Worm (Caenorhabditis elegans) whole organism, L4/young adult: ENCODE data around the gene sri-38.
"Not testable (repeated sequence)": the region's sequence is repeated elsewhere in the genome, so short reads cannot be mapped to it uniquely, and the experiment has no call there.

Experiments
- W03F9.2 ChIP-seq: fragments of 150-350 bp; optimal IDR thresholded peaks from 2 replicates; lab custom pipeline; 2014; ENCODE audit warnings: missing biosample characterization, missing genetic modification characterization
- dao-5 ChIP-seq: sonication (generic microtip); optimal IDR thresholded peaks from 2 replicates; lab custom pipeline; 2016; ENCODE audit warnings: missing genotype, missing genetic modification characterization, moderate library complexity, missing compliant biosample characterization
- him-1 ChIP-seq: sonication (generic microtip); optimal IDR thresholded peaks from 2 replicates; lab custom pipeline; 2016; ENCODE audit warnings: missing genotype, missing genetic modification reagents, missing genetic modification characterization, missing compliant biosample characterization

Gene sri-38

ce11 chrII:2610202-2610912 is at the start of gene sri-38:
Gene sri-38 (plus strand): TSS chrII:2610862.
- TF ChIP-seq dao-5 (tag; lab: Kevin White, UChicago) (no peak), W03F9.2 (tag; lab: Kevin White, UChicago) (no peak), him-1 (tag; lab: Kevin White, UChicago) (no peak)

- TF ChIP-seq W03F9.2 (tag; lab: Kevin White, UChicago) (no peak), dao-5 (tag; lab: Kevin White, UChicago) (no peak), him-1 (tag; lab: Kevin White, UChicago) (no peak)
Observed at ce11 chrII:2563973-2564372, 46.7 kb upstream of the sri-38 start, which contains the start of gene nep-18. Gene nep-18 (minus strand): TSS chrII:2564073.

ce11 chrII:2564899-2565298 is 45.8 kb upstream of the sri-38 start, which contains the start of gene usp-39:
Gene usp-39 (plus strand): TSS chrII:2565275.
- TF ChIP-seq him-1 (tag; lab: Kevin White, UChicago) (peak; percentile 52), W03F9.2 (tag; lab: Kevin White, UChicago) (peak; percentile 86), dao-5 (tag; lab: Kevin White, UChicago) (no peak)

ce11 chrII:2578216-2578615 is 32.4 kb upstream of the sri-38 start:
- TF ChIP-seq dao-5 (tag; lab: Kevin White, UChicago): no peak

- TF ChIP-seq W03F9.2 (tag; lab: Kevin White, UChicago) (no peak), dao-5 (tag; lab: Kevin White, UChicago) (no peak), him-1 (tag; lab: Kevin White, UChicago) (no peak)
Observed at ce11 chrII:2583044-2583443, 27.6 kb upstream of the sri-38 start, which contains the start of gene sri-74. Gene sri-74 (minus strand): TSS chrII:2583144.

- TF ChIP-seq him-1 (tag; lab: Kevin White, UChicago) (no peak), dao-5 (tag; lab: Kevin White, UChicago) (no peak), W03F9.2 (tag; lab: Kevin White, UChicago) (no peak)
Observed at ce11 chrII:2585493-2585892, 25.2 kb upstream of the sri-38 start, which contains the start of gene sri-36. Gene sri-36 (minus strand): TSS chrII:2585593.

ce11 chrII:2586861-2587554 is 23.7 kb upstream of the sri-38 start, which contains the start of the genes F33H12.7 and sri-39:
Gene F33H12.7 (minus strand): TSS chrII:2586911.
Gene sri-39 (plus strand): TSS chrII:2587504.
- no peak for TF ChIP-seq him-1 (tag; lab: Kevin White, UChicago)
- TF ChIP-seq dao-5 (tag; lab: Kevin White, UChicago): no peak
- TF ChIP-seq W03F9.2 (tag; lab: Kevin White, UChicago): no peak

ce11 chrII:2600176-2600575 is 10.5 kb upstream of the sri-38 start, which contains the start of gene F33H12.1:
Gene F33H12.1 (plus strand): TSS chrII:2600476.
- not testable (repeated sequence) for TF ChIP-seq W03F9.2, dao-5, him-1 (tag; lab: Kevin White, UChicago)

- TF ChIP-seq him-1 (tag; lab: Kevin White, UChicago): no peak
- TF ChIP-seq dao-5 (tag; lab: Kevin White, UChicago): no peak
Observed at ce11 chrII:2600931-2601330, 9.7 kb upstream of the sri-38 start.

ce11 chrII:2605319-2605718 is 5.3 kb upstream of the sri-38 start, which contains the start of gene sri-77:
Gene sri-77 (minus strand): TSS chrII:2605419.
- no peak for TF ChIP-seq W03F9.2 (tag; lab: Kevin White, UChicago)
- TF ChIP-seq dao-5 (tag; lab: Kevin White, UChicago): no peak
- no peak for TF ChIP-seq him-1 (tag; lab: Kevin White, UChicago)

ce11 chrII:2611009-2611408 is 347 bp downstream of the sri-38 start:
- no peak for TF ChIP-seq him-1 (tag; lab: Kevin White, UChicago)
- no peak for TF ChIP-seq dao-5 (tag; lab: Kevin White, UChicago)
- TF ChIP-seq W03F9.2 (tag; lab: Kevin White, UChicago): no peak

ce11 chrII:2612278-2612677 is 1.6 kb downstream of the sri-38 start, which contains the start of gene D2062.13:
Gene D2062.13 (plus strand): TSS chrII:2612578.
- TF ChIP-seq dao-5, him-1, W03F9.2 (tag; lab: Kevin White, UChicago): not testable (repeated sequence)

- not testable (repeated sequence) for TF ChIP-seq dao-5, him-1, W03F9.2 (tag; lab: Kevin White, UChicago)
Observed at ce11 chrII:2616634-2617033, 6.0 kb downstream of the sri-38 start, which contains the start of gene msrp-5. Gene msrp-5 (plus strand): TSS chrII:2616934.
